Worm (Caenorhabditis elegans): ENCODE data around the gene elpc-4.

Gene elpc-4

DNA sequence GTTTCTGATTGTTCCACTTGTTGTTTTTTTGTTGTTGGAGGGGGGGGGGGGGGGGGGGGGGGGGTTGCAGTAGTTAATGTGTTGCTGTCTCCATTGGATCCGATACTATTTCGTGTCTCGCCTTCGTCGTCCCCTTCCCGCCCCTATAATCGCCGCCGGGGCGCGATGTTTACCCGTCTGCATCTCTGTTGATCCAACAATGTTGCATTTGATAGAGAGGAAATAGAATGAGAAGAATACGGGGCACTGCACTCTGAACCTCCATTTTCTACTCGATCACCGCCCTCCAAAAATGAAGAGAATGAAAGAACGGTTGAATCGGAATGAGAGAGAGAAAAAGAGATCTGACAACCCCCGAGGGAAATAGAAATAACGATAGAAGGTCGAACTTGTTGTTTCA lies 51.0 kb downstream of the elpc-4 start:
- no peak for TF ChIP-seq unc-55 (GFP tag; optimal IDR thresholded peaks at IDR 0.05)
- peak; percentile 21 for TF ChIP-seq nhr-21 (tag; optimal IDR thresholded peaks at IDR 0.05)
- no peak for TF ChIP-seq mdl-1 (tag; optimal IDR thresholded peaks at IDR 0.05)
- TF ChIP-seq ZK546.5 (tag; optimal IDR thresholded peaks at IDR 0.05): no peak
- TF ChIP-seq nhr-77 (tag; optimal IDR thresholded peaks at IDR 0.05): no peak
- TF ChIP-seq F13H6.1 (tag; optimal IDR thresholded peaks at IDR 0.05): peak; percentile 16
- no peak for TF ChIP-seq lin-39 (tag; optimal IDR thresholded peaks at IDR 0.05)
- no peak for TF ChIP-seq blmp-1 (tag; optimal IDR thresholded peaks at IDR 0.05; ENCODE audit: insufficient read depth)
- TF ChIP-seq ztf-1 (GFP tag; conservative IDR thresholded peaks at IDR 0.05): no peak
- TF ChIP-seq ceh-16 (tag; optimal IDR thresholded peaks at IDR 0.05): no peak
- TF ChIP-seq sma-3 (GFP tag; optimal IDR thresholded peaks at IDR 0.05): peak; percentile 31
- TF ChIP-seq nhr-129 (tag; optimal IDR thresholded peaks at IDR 0.05): peak; percentile 22
- TF ChIP-seq nhr-237 (tag; optimal IDR thresholded peaks at IDR 0.05): no peak
- TF ChIP-seq zag-1 (tag; optimal IDR thresholded peaks at IDR 0.05): no peak
- TF ChIP-seq lin-11 (tag; optimal IDR thresholded peaks at IDR 0.05): no peak
- no peak for TF ChIP-seq lin-13 (GFP tag; optimal IDR thresholded peaks at IDR 0.05)
- TF ChIP-seq nhr-11 (tag; optimal IDR thresholded peaks at IDR 0.05): no peak
- no peak for TF ChIP-seq snpc-4 (tag; optimal IDR thresholded peaks at IDR 0.05)
- TF ChIP-seq nhr-25 (tag; optimal IDR thresholded peaks at IDR 0.05): peak; percentile 17
- TF ChIP-seq R02D3.7 (tag; optimal IDR thresholded peaks at IDR 0.05): no peak
- no peak for TF ChIP-seq skn-1 (tag; optimal IDR thresholded peaks at IDR 0.05)
- no peak for TF ChIP-seq mab-5 (tag; optimal IDR thresholded peaks at IDR 0.05)
- TF ChIP-seq Y55F3AM.14 (GFP tag; optimal IDR thresholded peaks at IDR 0.05): no peak
- TF ChIP-seq nhr-12 (tag; optimal IDR thresholded peaks at IDR 0.05): no peak
- TF ChIP-seq elt-1 (tag; optimal IDR thresholded peaks at IDR 0.05): no peak
- TF ChIP-seq sem-4 (tag; optimal IDR thresholded peaks at IDR 0.05): peak; percentile 5
- peak; percentile 21 for TF ChIP-seq nhr-6 (tag; optimal IDR thresholded peaks at IDR 0.05)
- TF ChIP-seq nhr-23 (tag; optimal IDR thresholded peaks at IDR 0.05): no peak
- TF ChIP-seq crh-2 (tag; optimal IDR thresholded peaks at IDR 0.05): no peak
- no peak for TF ChIP-seq ceh-82 (tag; optimal IDR thresholded peaks at IDR 0.05)
- no peak for TF ChIP-seq alr-1 (tag; optimal IDR thresholded peaks at IDR 0.05)
- TF ChIP-seq nhr-10 (tag; optimal IDR thresholded peaks at IDR 0.05): no peak
- TF ChIP-seq aly-2 (tag; optimal IDR thresholded peaks at IDR 0.05): no peak
- no peak for TF ChIP-seq gmeb-1 (tag; optimal IDR thresholded peaks at IDR 0.05)
- no peak for TF ChIP-seq C34F6.9 (tag; optimal IDR thresholded peaks at IDR 0.05)
- TF ChIP-seq mbf-1 (tag; optimal IDR thresholded peaks at IDR 0.05): no peak
- TF ChIP-seq sma-9 (GFP tag; optimal IDR thresholded peaks at IDR 0.05): peak; percentile 65
- no peak for TF ChIP-seq sma-9 (tag; optimal IDR thresholded peaks at IDR 0.05)
- no peak for TF ChIP-seq unc-39 (tag; optimal IDR thresholded peaks at IDR 0.05)
- TF ChIP-seq ztf-4 (tag; optimal IDR thresholded peaks at IDR 0.05): no peak
- TF ChIP-seq ztf-11 (tag; optimal IDR thresholded peaks at IDR 0.05): no peak
- no peak for TF ChIP-seq egl-27 (tag; optimal IDR thresholded peaks at IDR 0.05)
- peak; percentile 44 for TF ChIP-seq fos-1 (tag; optimal IDR thresholded peaks at IDR 0.05)
